Worm (Caenorhabditis elegans) whole organism, L3 larva: ENCODE measurements around the gene tag-77.

Experiments
- ama-1 ChIP-seq: fragments of 150-350 bp; optimal IDR thresholded peaks from 2 replicates; lab custom pipeline; 2018
- elt-3 ChIP-seq, 3 experiments: fragments of 150-350 bp in 1 of 3; sonication (generic microtip) in 2 of 3; optimal IDR thresholded peaks; 2 replicates in 2 of 3; 4 replicates in 1 of 3; lab custom pipeline; 2014 to 2017; ENCODE audit warnings: missing biosample characterization in 3 of 3, missing genetic modification characterization in 3 of 3
- hmg-11 ChIP-seq: sonication (generic microtip); optimal IDR thresholded peaks from 2 replicates; lab custom pipeline; 2016; ENCODE audit warnings: missing genetic modification characterization, missing compliant biosample characterization
- nhr-12 ChIP-seq: fragments of 150-350 bp; optimal IDR thresholded peaks from 2 replicates; lab custom pipeline; 2014; ENCODE audit warnings: missing biosample characterization, missing genetic modification characterization
- tbx-2 ChIP-seq: sonication (generic microtip); optimal IDR thresholded peaks from 2 replicates; lab custom pipeline; 2016; ENCODE audit warnings: mild to moderate bottlenecking, missing genetic modification characterization, missing compliant biosample characterization

DNA sequence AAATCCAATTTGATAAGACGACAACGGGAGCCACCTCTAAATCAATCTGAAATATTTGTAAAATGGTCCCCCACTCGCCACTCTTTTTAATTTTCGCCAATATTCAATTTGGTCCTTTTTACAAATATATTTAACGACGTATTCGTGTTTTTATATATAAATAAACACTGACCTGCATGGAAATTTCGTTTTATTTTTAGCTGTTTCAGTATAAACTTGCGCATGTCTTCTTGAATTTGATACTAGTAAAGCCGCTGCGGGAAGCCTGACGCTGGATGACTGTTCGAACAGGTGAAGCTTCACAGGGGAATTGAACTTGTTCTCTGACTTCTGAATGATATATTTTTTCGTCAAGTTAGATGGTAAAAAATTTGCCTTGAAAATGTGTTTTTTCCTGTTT, 4.2 kb upstream of the tag-77 start:
- TF ChIP-seq hmg-11 (no peak), nhr-12 (tag; lab: Kevin White, UChicago) (no peak), elt-3 (tag; optimal IDR thresholded peaks at IDR 0.05; lab: Kevin White, UChicago) (no peak), tbx-2 (tag; lab: Kevin White, UChicago) (no peak), ama-1 (no peak)
